Fruit fly (Drosophila melanogaster) whole organism, embryonic: Measurements from ENCODE around the gene CG13239.

ENCODE experiments used
- Adf1 ChIP-seq: fragments of 200-800 bp; sonication (Bioruptor generic); IDR thresholded peaks from 2 replicates; pipeline ENCODE4 v1.3.6; 2022; ENCODE audit warnings: missing biosample characterization, missing genetic modification characterization
- Bdp1 ChIP-seq: fragments of 200-800 bp; sonication (Bioruptor generic); optimal IDR thresholded peaks from 3 replicates; lab custom pipeline; 2016; ENCODE audit warnings: missing biosample characterization, missing genetic modification characterization
- Bgb ChIP-seq: fragments of 200-800 bp; sonication (Bioruptor generic); IDR thresholded peaks from 2 replicates; pipeline ENCODE4 v1.3.6; 2022; ENCODE audit warnings: missing biosample characterization, missing genetic modification characterization; ENCODE audit not compliant: partially characterized antibody
- CG10543 ChIP-seq: fragments of 200-800 bp; sonication (Bioruptor generic); optimal IDR thresholded peaks from 3 replicates; lab custom pipeline; 2017; ENCODE audit warnings: missing biosample characterization, mild to moderate bottlenecking, missing genetic modification characterization, moderate library complexity
- CG10959 ChIP-seq: fragments of 200-800 bp; sonication (Bioruptor generic); IDR thresholded peaks from 2 replicates; pipeline ENCODE4 v1.3.6; 2022; ENCODE audit warnings: missing biosample characterization, missing genetic modification characterization
- CG1233 ChIP-seq: fragments of 200-800 bp; sonication (Bioruptor generic); optimal IDR thresholded peaks from 4 replicates; lab custom pipeline; 2018; ENCODE audit warnings: missing biosample characterization, mild to moderate bottlenecking, missing genetic modification characterization
- CG17186 ChIP-seq: fragments of 200-800 bp; sonication (Bioruptor generic); optimal IDR thresholded peaks from 3 replicates; lab custom pipeline; 2017; ENCODE audit warnings: missing biosample characterization, missing genetic modification reagents, missing genetic modification characterization
- CG17361 ChIP-seq: fragments of 200-800 bp; sonication (Bioruptor generic); IDR thresholded peaks from 3 replicates; pipeline ENCODE4 v1.3.6; 2022; ENCODE audit warnings: missing biosample characterization, missing genetic modification characterization
- CG17912 ChIP-seq: fragments of 200-800 bp; sonication (Bioruptor generic); optimal IDR thresholded peaks from 2 replicates; lab custom pipeline; 2018; ENCODE audit warnings: missing biosample characterization, mild to moderate bottlenecking, missing genetic modification characterization
- CG18262 ChIP-seq: fragments of 200-800 bp; optimal IDR thresholded peaks from 3 replicates; lab custom pipeline; 2019; ENCODE audit warnings: missing biosample characterization, mild to moderate bottlenecking, missing genetic modification characterization, moderate library complexity
- CG2129 ChIP-seq: fragments of 200-800 bp; sonication (Bioruptor generic); IDR thresholded peaks from 2 replicates; pipeline ENCODE4 v1.3.6; 2022; ENCODE audit warnings: missing biosample characterization, missing genetic modification characterization; ENCODE audit not compliant: partially characterized antibody
- CG2199 ChIP-seq: fragments of 200-800 bp; sonication (Bioruptor generic); IDR thresholded peaks from 3 replicates; pipeline ENCODE4 v1.3.6; 2022; ENCODE audit warnings: missing biosample characterization, missing genetic modification characterization
- CG3065 ChIP-seq: fragments of 200-800 bp; sonication (Bioruptor generic); optimal IDR thresholded peaks from 2 replicates; lab custom pipeline; 2016; ENCODE audit warnings: missing biosample characterization, missing genetic modification characterization
- CG34376 ChIP-seq: fragments of 200-800 bp; sonication (Bioruptor generic); optimal IDR thresholded peaks from 2 replicates; lab custom pipeline; 2018; ENCODE audit warnings: missing biosample characterization, mild to moderate bottlenecking, missing genetic modification characterization
- CG34422 ChIP-seq: fragments of 200-800 bp; sonication (Bioruptor generic); IDR thresholded peaks from 3 replicates; pipeline ENCODE4 v1.3.6; 2022; ENCODE audit warnings: missing biosample characterization, missing genetic modification characterization
- CG4282 ChIP-seq: fragments of 200-800 bp; sonication (Bioruptor generic); optimal IDR thresholded peaks from 2 replicates; lab custom pipeline; 2016; ENCODE audit warnings: missing biosample characterization, missing genetic modification characterization
- CG4328 ChIP-seq: fragments of 200-800 bp; sonication (Bioruptor generic); optimal IDR thresholded peaks from 3 replicates; lab custom pipeline; 2017; ENCODE audit warnings: missing biosample characterization, missing genetic modification reagents, missing genetic modification characterization
- CG8478 ChIP-seq: fragments of >200 bp; optimal IDR thresholded peaks from 2 replicates; lab custom pipeline; 2018
- CG9609 ChIP-seq: fragments of 200-800 bp; sonication (Bioruptor generic); optimal IDR thresholded peaks from 3 replicates; lab custom pipeline; 2016; ENCODE audit warnings: missing biosample characterization, missing genetic modification characterization
- Deaf1 ChIP-seq: fragments of 200-800 bp; optimal IDR thresholded peaks from 3 replicates; lab custom pipeline; 2019; ENCODE audit warnings: missing biosample characterization, mild to moderate bottlenecking, missing genetic modification characterization, moderate library complexity
- Dref ChIP-seq: fragments of 200-800 bp; sonication (Bioruptor generic); IDR thresholded peaks from 2 replicates; pipeline ENCODE4 v1.3.6; 2022; ENCODE audit warnings: missing biosample characterization, missing genetic modification characterization
- Lhr ChIP-seq: fragments of 200-800 bp; sonication (Bioruptor generic); optimal IDR thresholded peaks from 3 replicates; lab custom pipeline; 2017; ENCODE audit warnings: mild to moderate bottlenecking, missing biosample characterization, missing genetic modification reagents, missing genetic modification characterization
- Med ChIP-seq: fragments of 200-800 bp; sonication (Bioruptor generic); peaks from one replicate; lab custom pipeline; 2016; ENCODE audit warnings: missing biosample characterization, missing genetic modification characterization, mild to moderate bottlenecking, inconsistent platforms, moderate library complexity
- NFAT ChIP-seq: fragments of 200-800 bp; sonication (Bioruptor generic); IDR thresholded peaks from 2 replicates; pipeline ENCODE4 v1.3.6; 2022; ENCODE audit warnings: missing biosample characterization, missing genetic modification characterization
- Nf-YB ChIP-seq: fragments of 200-800 bp; sonication (Bioruptor generic); optimal IDR thresholded peaks from 3 replicates; lab custom pipeline; 2019; ENCODE audit warnings: missing biosample characterization, mild to moderate bottlenecking, missing genetic modification characterization, moderate library complexity
- TFAM ChIP-seq: fragments of 200-800 bp; sonication (Bioruptor generic); optimal IDR thresholded peaks from 2 replicates; lab custom pipeline; 2017; ENCODE audit warnings: missing biosample characterization, missing genetic modification characterization, inconsistent platforms
- ap ChIP-seq: fragments of 200-800 bp; sonication (Bioruptor generic); IDR thresholded peaks from 2 replicates; pipeline ENCODE4 v1.3.6; 2022; ENCODE audit warnings: missing biosample characterization, missing genetic modification characterization
- bigmax ChIP-seq: fragments of 200-800 bp; sonication (Bioruptor generic); optimal IDR thresholded peaks from 2 replicates; lab custom pipeline; 2018; ENCODE audit warnings: missing biosample characterization, mild to moderate bottlenecking, missing genetic modification characterization
- chif ChIP-seq, 2 experiments: fragments of 200-800 bp; sonication (Bioruptor generic); optimal IDR thresholded peaks; 3 replicates each; lab custom pipeline; 2016; ENCODE audit warnings: missing biosample characterization in 2 of 2, missing genetic modification characterization in 2 of 2
- da ChIP-seq: fragments of 200-800 bp; sonication (Bioruptor generic); optimal IDR thresholded peaks from 2 replicates; lab custom pipeline; 2016; ENCODE audit warnings: missing biosample characterization, missing genetic modification characterization
- exex ChIP-seq: fragments of 200-800 bp; sonication (Bioruptor generic); optimal IDR thresholded peaks from 4 replicates; lab custom pipeline; 2018; ENCODE audit warnings: missing biosample characterization, mild to moderate bottlenecking, missing genetic modification characterization, moderate library complexity
- gsb ChIP-seq: fragments of 200-800 bp; sonication (Bioruptor generic); IDR thresholded peaks from 2 replicates; pipeline ENCODE4 v1.3.6; 2022; ENCODE audit warnings: missing biosample characterization, missing genetic modification characterization
- jumu ChIP-seq: fragments of 200-800 bp; sonication (Bioruptor generic); optimal IDR thresholded peaks from 3 replicates; lab custom pipeline; 2016; ENCODE audit warnings: missing biosample characterization, missing genetic modification characterization
- kni ChIP-seq: fragments of 200-800 bp; sonication (Bioruptor generic); optimal IDR thresholded peaks from 3 replicates; lab custom pipeline; 2017; ENCODE audit warnings: mild to moderate bottlenecking, missing biosample characterization, missing genetic modification reagents, missing genetic modification characterization
- lilli ChIP-seq: fragments of 200-800 bp; sonication (Bioruptor generic); optimal IDR thresholded peaks from 3 replicates; lab custom pipeline; 2016; ENCODE audit warnings: missing biosample characterization, missing genetic modification characterization
- mld ChIP-seq: fragments of 200-800 bp; sonication (Bioruptor generic); IDR thresholded peaks from 3 replicates; pipeline ENCODE4 v1.3.6; 2022; ENCODE audit warnings: missing biosample characterization, missing genetic modification characterization; ENCODE audit not compliant: partially characterized antibody
- nau ChIP-seq: fragments of 200-800 bp; sonication (Bioruptor generic); optimal IDR thresholded peaks from 3 replicates; lab custom pipeline; 2017; ENCODE audit warnings: missing biosample characterization, mild to moderate bottlenecking, missing genetic modification characterization, missing genetic modification reagents
- nom ChIP-seq: fragments of 200-800 bp; sonication (Bioruptor generic); optimal IDR thresholded peaks from 2 replicates; lab custom pipeline; 2017; ENCODE audit warnings: missing biosample characterization, missing genetic modification characterization, mild to moderate bottlenecking, moderate library complexity, missing genetic modification reagents
- pros ChIP-seq: fragments of 200-800 bp; sonication (Bioruptor generic); optimal IDR thresholded peaks from 3 replicates; lab custom pipeline; 2019; ENCODE audit warnings: missing biosample characterization, mild to moderate bottlenecking, missing genetic modification characterization, moderate library complexity
- pzg ChIP-seq: fragments of 200-800 bp; sonication (Bioruptor generic); optimal IDR thresholded peaks from 3 replicates; lab custom pipeline; 2018; ENCODE audit warnings: missing biosample characterization, mild to moderate bottlenecking, missing genetic modification characterization, moderate library complexity
- run ChIP-seq: fragments of 200-800 bp; sonication (Bioruptor generic); optimal IDR thresholded peaks from 3 replicates; lab custom pipeline; 2018; ENCODE audit warnings: missing biosample characterization, mild to moderate bottlenecking, missing genetic modification characterization
- seq ChIP-seq: fragments of 200-800 bp; sonication (Bioruptor generic); IDR thresholded peaks from 2 replicates; pipeline ENCODE4 v1.3.6; 2022; ENCODE audit warnings: missing biosample characterization, missing genetic modification characterization
- stwl ChIP-seq: fragments of 200-800 bp; sonication (Bioruptor generic); optimal IDR thresholded peaks from 3 replicates; lab custom pipeline; 2018; ENCODE audit warnings: missing biosample characterization, mild to moderate bottlenecking, missing genetic modification characterization, moderate library complexity
- twi ChIP-seq: fragments of 200-800 bp; optimal IDR thresholded peaks from 2 replicates; lab custom pipeline; 2019; ENCODE audit warnings: missing biosample characterization, mild to moderate bottlenecking, missing genetic modification characterization, moderate library complexity
- unc-4 ChIP-seq: fragments of 200-800 bp; sonication (Bioruptor generic); IDR thresholded peaks from 2 replicates; pipeline ENCODE4 v1.3.6; 2022; ENCODE audit warnings: missing biosample characterization, missing genetic modification characterization; ENCODE audit not compliant: partially characterized antibody
- vnd ChIP-seq: fragments of 200-800 bp; sonication (Bioruptor generic); IDR thresholded peaks from 3 replicates; pipeline ENCODE4 v1.3.6; 2022; ENCODE audit warnings: missing biosample characterization, missing genetic modification characterization; ENCODE audit not compliant: partially characterized antibody

Gene CG13239

dm6 chr3L:22863367-22864078 is 2.9 kb downstream of the CG13239 start, which contains the start of gene CG33169 (continued):
- TF ChIP-seq ap (GFP tag; lab: Robert Waterston, UW) (0 out of 2 replicates have a peak, but pooled peaks have one; percentile 28), chif (GFP tag; optimal IDR thresholded peaks at IDR 0.05; lab: Kevin White, UChicago) (peak; percentile 75 to 77), lilli (GFP tag; lab: Kevin White, UChicago) (peak; percentile 87), Dref (GFP tag; lab: Robert Waterston, UW) (peak; percentile 60), da (GFP tag; lab: Kevin White, UChicago) (peak; percentile 79), Nf-YB (GFP tag; lab: Kevin White, UChicago) (peak; percentile 39), mld (GFP tag; lab: Robert Waterston, UW) (no peak), jumu (peak; percentile 91), NFAT (GFP tag; lab: Robert Waterston, UW) (peak; percentile 96), CG17361 (GFP tag; lab: Robert Waterston, UW) (peak; percentile 61), CG4282 (GFP tag; lab: Kevin White, UChicago) (peak; percentile 84), pros (GFP tag; lab: Kevin White, UChicago) (no peak), CG8478 (lab: Kevin White, UChicago) (no peak), CG4328 (GFP tag; lab: Kevin White, UChicago) (peak; percentile 82), vnd (GFP tag; lab: Robert Waterston, UW) (peak; percentile 56; the same call in 1 of the 3 replicates), gsb (GFP tag; lab: Robert Waterston, UW) (peak; percentile 78), CG2129 (GFP tag; lab: Robert Waterston, UW) (peak; percentile 31), CG2199 (GFP tag; lab: Robert Waterston, UW) (peak; percentile 98), nom (GFP tag; lab: Kevin White, UChicago) (peak; percentile 58), Bdp1 (GFP tag; lab: Kevin White, UChicago) (peak; percentile 85), CG18262 (no peak)

- no peak for TF ChIP-seq CG10959 (GFP tag; lab: Robert Waterston, UW)
- TF ChIP-seq stwl: peak; percentile 11
- no peak for TF ChIP-seq kni (GFP tag; lab: Kevin White, UChicago)
- no peak for TF ChIP-seq CG9609 (GFP tag; lab: Kevin White, UChicago)
- no peak for TF ChIP-seq twi (tag; lab: Kevin White, UChicago)
- TF ChIP-seq Lhr (GFP tag; lab: Kevin White, UChicago): no peak
- TF ChIP-seq unc-4 (GFP tag; lab: Robert Waterston, UW): 0 out of 2 replicates have a peak, but pooled peaks have one; percentile 10
- peak; percentile 48 for TF ChIP-seq bigmax (GFP tag; lab: Kevin White, UChicago)
- TF ChIP-seq Med (GFP tag; lab: Kevin White, UChicago): peak; percentile 84
- no peak for TF ChIP-seq CG17186 (GFP tag; lab: Kevin White, UChicago)
- TF ChIP-seq CG3065 (GFP tag; lab: Kevin White, UChicago): no peak
- TF ChIP-seq seq (GFP tag; lab: Robert Waterston, UW): peak; percentile 41; the same call in 1 of the 2 replicates
- TF ChIP-seq CG1233 (GFP tag; lab: Kevin White, UChicago): peak; percentile 9
- TF ChIP-seq CG10543 (GFP tag; lab: Kevin White, UChicago): peak; percentile 53
- peak; percentile 8 for TF ChIP-seq nau (GFP tag; lab: Kevin White, UChicago)
- peak; percentile 46; the same call in 1 of the 2 replicates for TF ChIP-seq Adf1
- no peak for TF ChIP-seq TFAM (GFP tag; lab: Kevin White, UChicago)
- TF ChIP-seq pzg: peak; percentile 12
- TF ChIP-seq Bgb (GFP tag; lab: Robert Waterston, UW): peak; percentile 42; the same call in 1 of the 2 replicates
- no peak for TF ChIP-seq CG17912
- TF ChIP-seq CG4328 (GFP tag; lab: Kevin White, UChicago): no peak
- 0 out of 3 replicates have a peak, but pooled peaks have one; percentile 32 for TF ChIP-seq CG34422
- peak; percentile 59 for TF ChIP-seq run
- peak; percentile 6 for TF ChIP-seq CG34376 (GFP tag; lab: Kevin White, UChicago)
- TF ChIP-seq Deaf1 (tag; lab: Kevin White, UChicago): peak; percentile 93
- TF ChIP-seq exex: peak; percentile 15
These were observed 3.9 kb downstream of the CG13239 start, which contains the start of gene CG33170 for dm6 chr3L:22864254-22865060. TSS of gene CG33170 (plus strand) at chr3L:22864600.
